Worm (Caenorhabditis elegans) whole organism, late embryonic: ENCODE data around the gene thn-4.

Experiments
- C08G9.2 ChIP-seq: sonication (generic microtip); optimal IDR thresholded peaks from 2 replicates; lab custom pipeline; 2016; ENCODE audit warnings: mild to moderate bottlenecking, missing genetic modification characterization, moderate library complexity, missing compliant biosample characterization
- C38D4.7 ChIP-seq: fragments of 200-800 bp; sonication (Bioruptor generic); optimal IDR thresholded peaks from 2 replicates; lab custom pipeline; 2018; ENCODE audit warnings: mild to moderate bottlenecking, missing genetic modification characterization, moderate library complexity, missing compliant biosample characterization
- K02D7.2 ChIP-seq: sonication (generic microtip); optimal IDR thresholded peaks from 2 replicates; lab custom pipeline; 2017; ENCODE audit warnings: mild to moderate bottlenecking, missing genetic modification characterization, missing compliant biosample characterization
- T23F11.4 ChIP-seq: fragments of 200-800 bp; sonication (Bioruptor generic); optimal IDR thresholded peaks from 2 replicates; lab custom pipeline; 2018; ENCODE audit warnings: mild to moderate bottlenecking, missing genetic modification characterization, missing compliant biosample characterization
- ahr-1 ChIP-seq: sonication (generic microtip); optimal IDR thresholded peaks from 2 replicates; lab custom pipeline; 2016; ENCODE audit warnings: missing genetic modification characterization, missing compliant biosample characterization
- ama-1 ChIP-seq: fragments of 150-350 bp; optimal IDR thresholded peaks from 2 replicates; lab custom pipeline; 2014
- ceh-18 ChIP-seq: sonication (generic microtip); optimal IDR thresholded peaks from 2 replicates; lab custom pipeline; 2016; ENCODE audit warnings: missing genetic modification characterization, missing compliant biosample characterization
- ceh-24 ChIP-seq: sonication (generic microtip); optimal IDR thresholded peaks from 2 replicates; lab custom pipeline; 2016; ENCODE audit warnings: mild to moderate bottlenecking, missing genetic modification characterization, missing compliant biosample characterization
- ceh-30 ChIP-seq: fragments of 150-350 bp; optimal IDR thresholded peaks from 2 replicates; lab custom pipeline; 2014; ENCODE audit warnings: missing biosample characterization, missing genetic modification characterization
- ceh-34 ChIP-seq: sonication (generic microtip); optimal IDR thresholded peaks from 2 replicates; lab custom pipeline; 2016; ENCODE audit warnings: mild to moderate bottlenecking, missing genetic modification characterization, missing compliant biosample characterization
- ceh-48 ChIP-seq: sonication (generic microtip); optimal IDR thresholded peaks from 2 replicates; lab custom pipeline; 2016; ENCODE audit warnings: missing genetic modification characterization, inconsistent platforms, missing compliant biosample characterization
- ceh-6 ChIP-seq: fragments of 200-800 bp; sonication (Bioruptor generic); optimal IDR thresholded peaks from 2 replicates; lab custom pipeline; 2018; ENCODE audit warnings: mild to moderate bottlenecking, missing genetic modification characterization, missing compliant biosample characterization
- ceh-9 ChIP-seq: sonication (generic microtip); optimal IDR thresholded peaks from 2 replicates; lab custom pipeline; 2016; ENCODE audit warnings: mild to moderate bottlenecking, missing genetic modification characterization, inconsistent platforms, missing compliant biosample characterization
- che-1 ChIP-seq: sonication (generic microtip); optimal IDR thresholded peaks from 2 replicates; lab custom pipeline; 2016; ENCODE audit warnings: mild to moderate bottlenecking, missing genetic modification characterization, missing compliant biosample characterization
- elt-2 ChIP-seq: sonication (generic microtip); optimal IDR thresholded peaks from 2 replicates; lab custom pipeline; 2016; ENCODE audit warnings: missing genetic modification reagents, missing genetic modification characterization, missing compliant biosample characterization
- fax-1 ChIP-seq: sonication (generic microtip); optimal IDR thresholded peaks from 2 replicates; lab custom pipeline; 2016; ENCODE audit warnings: missing genotype, missing genetic modification characterization, missing compliant biosample characterization
- fkh-10 ChIP-seq: fragments of 150-350 bp; optimal IDR thresholded peaks from 2 replicates; lab custom pipeline; 2014; ENCODE audit warnings: missing biosample characterization, missing genetic modification reagents, missing genetic modification characterization
- fkh-6 ChIP-seq: sonication (generic microtip); optimal IDR thresholded peaks from 2 replicates; lab custom pipeline; 2016; ENCODE audit warnings: missing genetic modification characterization, missing compliant biosample characterization
- gmeb-2 ChIP-seq: sonication (generic microtip); optimal IDR thresholded peaks from 2 replicates; lab custom pipeline; 2016; ENCODE audit warnings: missing genetic modification characterization, inconsistent platforms, missing compliant biosample characterization
- hlh-13 ChIP-seq: fragments of 200-800 bp; sonication (Bioruptor generic); optimal IDR thresholded peaks from 2 replicates; lab custom pipeline; 2018; ENCODE audit warnings: mild to moderate bottlenecking, missing genetic modification characterization, missing compliant biosample characterization
- hlh-15 ChIP-seq: sonication (generic microtip); optimal IDR thresholded peaks from 2 replicates; lab custom pipeline; 2016; ENCODE audit warnings: missing genetic modification characterization, missing compliant biosample characterization
- hlh-6 ChIP-seq: sonication (generic microtip); optimal IDR thresholded peaks from 2 replicates; lab custom pipeline; 2016; ENCODE audit warnings: missing genotype, missing genetic modification characterization, missing compliant biosample characterization
- lim-6 ChIP-seq: sonication (generic microtip); optimal IDR thresholded peaks from 2 replicates; lab custom pipeline; 2016; ENCODE audit warnings: missing genetic modification characterization, missing compliant biosample characterization
- lin-11 ChIP-seq: fragments of 200-800 bp; sonication (Bioruptor generic); optimal IDR thresholded peaks from 2 replicates; lab custom pipeline; 2018; ENCODE audit warnings: mild to moderate bottlenecking, missing genetic modification characterization, missing compliant biosample characterization
- madf-2 ChIP-seq: sonication (generic microtip); optimal IDR thresholded peaks from 2 replicates; lab custom pipeline; 2017; ENCODE audit warnings: missing genetic modification characterization, missing compliant biosample characterization
- nfya-1 ChIP-seq: sonication (generic microtip); optimal IDR thresholded peaks from 2 replicates; lab custom pipeline; 2017; ENCODE audit warnings: missing genetic modification characterization, mild to moderate bottlenecking, missing compliant biosample characterization, antibody characterized with exemption, moderate library complexity
- nhr-11 ChIP-seq: fragments of 150-350 bp; optimal IDR thresholded peaks from 2 replicates; lab custom pipeline; 2014; ENCODE audit warnings: missing biosample characterization, missing genetic modification characterization
- nhr-232 ChIP-seq: sonication (generic microtip); optimal IDR thresholded peaks from 2 replicates; lab custom pipeline; 2016; ENCODE audit warnings: missing genetic modification characterization, missing compliant biosample characterization
- npax-4 ChIP-seq: sonication (generic microtip); optimal IDR thresholded peaks from 2 replicates; lab custom pipeline; 2016; ENCODE audit warnings: missing genetic modification characterization, missing compliant biosample characterization
- pat-9 ChIP-seq: fragments of 200-800 bp; sonication (Bioruptor generic); optimal IDR thresholded peaks from 2 replicates; lab custom pipeline; 2018; ENCODE audit warnings: mild to moderate bottlenecking, missing genetic modification characterization, moderate library complexity, missing compliant biosample characterization
- pha-4 ChIP-seq: fragments of 150-350 bp; optimal IDR thresholded peaks from 2 replicates; lab custom pipeline; 2018; ENCODE audit warnings: missing biosample characterization, missing genetic modification reagents, missing genetic modification characterization
- pqm-1 ChIP-seq: sonication (generic microtip); optimal IDR thresholded peaks from 2 replicates; lab custom pipeline; 2016; ENCODE audit warnings: missing genetic modification characterization, missing compliant biosample characterization
- pros-1 ChIP-seq: fragments of 150-350 bp; optimal IDR thresholded peaks from 2 replicates; lab custom pipeline; 2014; ENCODE audit warnings: missing biosample characterization, missing genetic modification reagents, missing genetic modification characterization
- ref-2 ChIP-seq: sonication (generic microtip); optimal IDR thresholded peaks from 2 replicates; lab custom pipeline; 2016; ENCODE audit warnings: missing genetic modification characterization, missing compliant biosample characterization
- rnt-1 ChIP-seq: sonication (generic microtip); optimal IDR thresholded peaks from 2 replicates; lab custom pipeline; 2016; ENCODE audit warnings: missing genetic modification characterization, missing compliant biosample characterization
- sdc-2 ChIP-seq: sonication (generic microtip); optimal IDR thresholded peaks from 2 replicates; lab custom pipeline; 2016; ENCODE audit warnings: missing genotype, missing genetic modification characterization, missing compliant biosample characterization
- sox-4 ChIP-seq: sonication (generic microtip); optimal IDR thresholded peaks from 2 replicates; lab custom pipeline; 2017; ENCODE audit warnings: mild to moderate bottlenecking, missing genetic modification characterization, inconsistent platforms, missing compliant biosample characterization
- syd-9 ChIP-seq: sonication (generic microtip); optimal IDR thresholded peaks from 2 replicates; lab custom pipeline; 2016; ENCODE audit warnings: mild to moderate bottlenecking, missing genetic modification characterization, moderate library complexity, missing compliant biosample characterization
- tbx-7 ChIP-seq: sonication (generic microtip); optimal IDR thresholded peaks from 2 replicates; lab custom pipeline; 2016; ENCODE audit warnings: missing genotype, missing genetic modification characterization, missing compliant biosample characterization
- unc-3 ChIP-seq, 2 experiments: fragments of 200-800 bp in 1 of 2; sonication (Bioruptor generic) in 1 of 2; sonication (generic microtip) in 1 of 2; conservative IDR thresholded peaks in 1 of 2; optimal IDR thresholded peaks in 1 of 2; 2 replicates each; pipeline versions ENCODE4 v1.3.6 to Lab custom; 2016 to 2022; ENCODE audit warnings: missing compliant biosample characterization in 2 of 2, missing genetic modification characterization in 2 of 2, missing genetic modification reagents in 1 of 2
- unc-55 ChIP-seq: sonication (generic microtip); optimal IDR thresholded peaks from 2 replicates; lab custom pipeline; 2017; ENCODE audit warnings: missing biosample characterization, missing genetic modification reagents, missing genetic modification characterization
- zip-5 ChIP-seq: sonication (generic microtip); optimal IDR thresholded peaks from 2 replicates; lab custom pipeline; 2016; ENCODE audit warnings: missing genetic modification characterization, missing compliant biosample characterization
- ztf-16 ChIP-seq: sonication (generic microtip); optimal IDR thresholded peaks from 2 replicates; lab custom pipeline; 2017; ENCODE audit warnings: missing genetic modification characterization, missing compliant biosample characterization

The thn-4 gene

DNA sequence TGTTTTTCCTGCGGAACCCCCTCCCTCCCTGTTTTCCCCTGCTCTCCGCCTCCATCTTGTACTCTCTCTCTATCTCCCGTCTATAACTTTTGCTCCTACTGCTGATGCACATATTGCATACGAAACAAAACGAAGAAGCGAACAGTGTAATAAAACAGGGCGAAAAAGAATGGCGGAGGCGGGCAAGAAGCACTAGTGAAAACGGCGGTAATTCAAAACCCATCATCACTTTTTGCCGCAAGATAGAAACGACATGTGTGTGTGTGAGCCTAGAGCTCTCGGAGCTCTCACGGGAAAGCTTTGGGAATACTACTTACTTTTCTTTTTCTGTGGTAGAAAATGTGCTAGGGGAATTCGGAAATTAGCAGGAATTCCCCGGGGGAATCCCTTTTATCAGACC is 35.2 kb downstream of the thn-4 start:
- TF ChIP-seq nfya-1 (tag; lab: Kevin White, UChicago), result no peak
- TF ChIP-seq ahr-1 (tag; lab: Kevin White, UChicago), result no peak
- no peak for TF ChIP-seq ama-1 (lab: Kevin White, UChicago)
- TF ChIP-seq nhr-11 (tag; lab: Kevin White, UChicago), result no peak
- TF ChIP-seq syd-9 (tag; lab: Kevin White, UChicago), result no peak
- no peak for TF ChIP-seq C08G9.2 (tag; lab: Kevin White, UChicago)
- TF ChIP-seq zip-5 (tag; lab: Kevin White, UChicago), result no peak
- TF ChIP-seq ceh-34 (tag; lab: Kevin White, UChicago), result peak; percentile 56
- no peak for TF ChIP-seq ceh-6 (GFP tag; lab: Kevin White, UChicago)
- peak; percentile 7 for TF ChIP-seq ceh-18 (tag; lab: Kevin White, UChicago)
- TF ChIP-seq nhr-232 (tag; lab: Kevin White, UChicago), result no peak

DNA sequence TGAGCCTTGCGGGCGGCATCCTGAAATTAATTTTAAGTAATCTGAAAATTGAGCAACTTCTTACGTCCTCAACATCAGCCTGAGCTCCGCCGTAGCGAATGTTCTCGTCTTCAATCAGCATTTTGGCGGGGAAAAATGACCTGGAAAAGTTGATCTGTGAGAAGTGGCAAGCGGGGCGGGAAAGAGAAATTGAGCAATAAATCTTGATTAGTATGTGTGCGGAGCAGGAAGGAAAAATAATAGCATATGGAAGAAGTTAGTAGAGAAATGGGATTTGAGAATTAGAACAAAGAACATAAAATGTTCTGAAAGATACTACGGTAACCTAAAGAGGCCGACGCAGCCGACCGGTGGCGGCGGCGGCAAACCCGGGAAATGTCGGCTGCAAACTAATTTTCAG is 36.3 kb downstream of the thn-4 start, which contains the start of gene tni-3:
Gene tni-3, minus strand, starts transcription at position 140 of the 400 bp plus-strand sequence.
- TF ChIP-seq pat-9 (tag; lab: Kevin White, UChicago), result no peak
- no peak for TF ChIP-seq ceh-18 (tag; lab: Kevin White, UChicago)
- no peak for TF ChIP-seq hlh-13 (GFP tag; lab: Kevin White, UChicago)
- no peak for TF ChIP-seq unc-55
- TF ChIP-seq C08G9.2 (tag; lab: Kevin White, UChicago), result no peak
- TF ChIP-seq pros-1 (tag; lab: Kevin White, UChicago), result no peak
- TF ChIP-seq ceh-30 (tag; lab: Kevin White, UChicago), result no peak

DNA sequence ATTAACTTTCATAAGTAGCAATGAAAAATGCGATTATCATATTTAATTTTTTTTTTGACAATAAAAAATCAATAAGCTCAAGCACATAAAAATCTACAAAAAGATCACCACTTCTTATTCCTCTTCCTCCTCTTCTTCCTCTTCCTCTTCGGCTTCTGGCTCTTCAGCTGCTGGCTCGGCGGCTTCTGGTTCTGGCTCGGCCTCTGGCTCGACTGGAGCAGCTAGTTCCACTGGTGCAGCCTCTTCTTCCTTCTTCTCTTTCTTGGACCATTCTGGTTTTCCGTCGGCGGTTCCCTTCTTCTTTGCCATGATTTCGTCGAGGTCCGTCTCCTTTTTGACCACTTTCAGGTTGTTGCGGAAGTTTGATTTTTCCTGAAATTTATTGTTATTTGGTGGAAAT is 37.6 kb downstream of the thn-4 start:
- no peak for TF ChIP-seq syd-9 (tag; lab: Kevin White, UChicago)
- no peak for TF ChIP-seq sox-4 (tag; lab: Kevin White, UChicago)
- TF ChIP-seq K02D7.2 (tag; lab: Kevin White, UChicago), result no peak
- TF ChIP-seq che-1 (tag; lab: Kevin White, UChicago), result no peak

DNA sequence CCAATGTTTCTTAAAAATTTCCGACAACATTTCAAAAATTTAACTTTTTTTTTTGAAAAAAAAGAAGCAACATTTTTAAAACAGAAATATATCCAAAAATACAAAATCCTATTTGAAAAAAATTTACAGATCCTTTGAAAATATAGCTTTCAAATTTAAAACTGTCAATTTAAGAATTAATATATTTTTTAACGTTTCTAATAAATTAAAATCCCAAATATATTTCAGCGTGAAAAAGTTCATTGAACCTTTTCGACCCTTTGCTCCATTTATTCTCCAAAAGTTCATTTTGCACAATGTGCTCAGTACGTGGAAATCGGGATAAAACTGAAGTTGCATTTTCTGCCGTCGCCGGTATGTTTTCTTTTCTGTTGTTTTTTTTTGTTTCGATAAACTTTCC is 38.4 kb downstream of the thn-4 start, which contains the start of gene phy-3:
Gene phy-3, plus strand, starts transcription at position 301 of the 400 bp plus-strand sequence.
- TF ChIP-seq pqm-1 (no peak), hlh-15 (tag; lab: Kevin White, UChicago) (no peak), pha-4 (tag; lab: Kevin White, UChicago) (no peak), C08G9.2 (tag; lab: Kevin White, UChicago) (no peak), ceh-18 (tag; lab: Kevin White, UChicago) (no peak), tbx-7 (tag; lab: Kevin White, UChicago) (no peak), T23F11.4 (no peak), hlh-6 (tag; lab: Kevin White, UChicago) (no peak), ref-2 (tag; lab: Kevin White, UChicago) (no peak), ceh-6 (GFP tag; lab: Kevin White, UChicago) (no peak), nhr-232 (tag; lab: Kevin White, UChicago) (no peak), npax-4 (tag; lab: Kevin White, UChicago) (no peak), zip-5 (tag; lab: Kevin White, UChicago) (no peak), elt-2 (tag; lab: Kevin White, UChicago) (no peak), ztf-16 (tag; lab: Kevin White, UChicago) (no peak), unc-3 (GFP tag; conservative IDR thresholded peaks at IDR 0.05; lab: Robert Waterston, UW) (no peak), unc-3 (tag; optimal IDR thresholded peaks at IDR 0.05; lab: Kevin White, UChicago) (no peak), che-1 (tag; lab: Kevin White, UChicago) (no peak), gmeb-2 (tag; lab: Kevin White, UChicago) (no peak), rnt-1 (tag; lab: Kevin White, UChicago) (no peak)

DNA sequence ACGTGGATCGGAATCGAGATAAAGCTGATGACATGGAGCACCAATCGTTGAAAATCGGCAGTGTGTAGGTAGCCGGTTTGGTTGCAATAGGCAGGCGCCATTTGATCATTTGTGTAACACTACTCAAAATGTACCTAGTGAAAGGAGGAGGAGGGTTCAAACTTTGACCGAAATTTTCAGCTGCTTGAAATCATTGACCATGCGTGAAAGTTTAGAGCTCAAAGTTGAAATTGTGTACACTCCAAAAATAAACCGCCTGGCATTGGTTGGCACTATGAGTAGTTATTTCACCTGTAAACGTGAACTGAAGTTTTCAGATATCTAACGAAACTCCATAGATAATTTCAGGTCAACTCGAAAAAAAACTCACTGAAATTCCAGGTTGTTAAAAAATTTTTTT is 39.4 kb downstream of the thn-4 start, which contains the start of gene srh-215:
Gene srh-215, minus strand, starts transcription at position 101 of the 400 bp plus-strand sequence.
- TF ChIP-seq unc-55 (no peak), sdc-2 (tag; lab: Kevin White, UChicago) (no peak), ztf-16 (tag; lab: Kevin White, UChicago) (no peak), fkh-10 (GFP tag; lab: Kevin White, UChicago) (no peak), unc-3 (GFP tag; conservative IDR thresholded peaks at IDR 0.05; lab: Robert Waterston, UW) (no peak), unc-3 (tag; optimal IDR thresholded peaks at IDR 0.05; lab: Kevin White, UChicago) (no peak), fax-1 (tag; lab: Kevin White, UChicago) (no peak), pros-1 (tag; lab: Kevin White, UChicago) (no peak), lim-6 (tag; lab: Kevin White, UChicago) (no peak), ceh-24 (tag; lab: Kevin White, UChicago) (no peak), fkh-6 (no peak), zip-5 (tag; lab: Kevin White, UChicago) (no peak), C38D4.7 (GFP tag; lab: Kevin White, UChicago) (no peak), ama-1 (lab: Kevin White, UChicago) (no peak), rnt-1 (tag; lab: Kevin White, UChicago) (no peak), ceh-9 (tag; lab: Kevin White, UChicago) (no peak), ceh-48 (tag; lab: Kevin White, UChicago) (no peak), madf-2 (tag; lab: Kevin White, UChicago) (no peak), lin-11 (tag; lab: Kevin White, UChicago) (no peak), ceh-30 (tag; lab: Kevin White, UChicago) (no peak)
